Worm (Caenorhabditis elegans): Measurements from ENCODE around the gene R07H5.9.

Gene R07H5.9

DNA sequence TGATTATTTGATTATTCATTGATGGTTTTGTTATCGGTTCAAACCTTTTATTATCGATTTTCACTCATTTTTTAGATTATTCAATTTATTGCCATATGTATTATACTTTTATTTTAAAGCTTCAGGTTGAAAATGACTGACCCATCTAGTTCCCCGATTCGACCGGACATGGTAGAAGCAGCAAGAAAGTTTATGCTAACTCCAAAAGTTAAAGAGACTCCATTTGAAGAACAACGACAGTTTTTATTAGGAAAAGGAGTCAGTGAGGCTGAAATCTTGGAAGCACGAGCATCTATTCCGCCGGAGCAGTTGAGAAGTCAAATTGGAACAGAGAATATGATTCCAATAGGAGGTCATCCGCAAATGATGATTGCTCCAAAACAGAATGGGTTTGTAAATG lies 24.3 kb upstream of the R07H5.9 start, which contains the start of gene prx-14 (continued):
- TF ChIP-seq efl-1 (GFP tag; optimal IDR thresholded peaks at IDR 0.05) (no peak), ztf-26 (tag; optimal IDR thresholded peaks at IDR 0.05) (no peak), aptf-2 (GFP tag; conservative IDR thresholded peaks at IDR 0.05) (no peak), nhr-90 (tag; optimal IDR thresholded peaks at IDR 0.05) (no peak), C06A6.2 (GFP tag; conservative IDR thresholded peaks at IDR 0.05) (no peak), K11D2.4 (GFP tag; IDR thresholded peaks at IDR 0.05) (no peak), chd-7 (tag; optimal IDR thresholded peaks at IDR 0.05) (no peak), dox-1 (GFP tag; IDR thresholded peaks at IDR 0.05) (no peak), gei-17 (GFP tag; optimal IDR thresholded peaks at IDR 0.05) (peak; percentile 2), attf-3 (GFP tag; conservative IDR thresholded peaks at IDR 0.05) (no peak), Y53G8AR.9 (GFP tag; conservative IDR thresholded peaks at IDR 0.05) (peak; percentile 60), repo-1 (tag; optimal IDR thresholded peaks at IDR 0.05) (peak; percentile 52), ekl-4 (GFP tag; IDR thresholded peaks at IDR 0.05) (0 out of 2 replicates have a peak, but pooled peaks have one; percentile 7), somi-1 (GFP tag; optimal IDR thresholded peaks at IDR 0.05) (no peak), madf-8 (GFP tag; conservative IDR thresholded peaks at IDR 0.05) (no peak), B0336.3 (GFP tag; IDR thresholded peaks at IDR 0.05) (peak; percentile 67), C17E4.6 (GFP tag; IDR thresholded peaks at IDR 0.05) (0 out of 2 replicates have a peak, but pooled peaks have one; percentile 42), hsf-1 (GFP tag; IDR thresholded peaks at IDR 0.05) (no peak), attf-5 (GFP tag; optimal IDR thresholded peaks at IDR 0.05) (no peak), Y79H2A.3 (GFP tag; conservative IDR thresholded peaks at IDR 0.05) (no peak), ceh-27 (GFP tag; optimal IDR thresholded peaks at IDR 0.05) (no peak), sea-2 (GFP tag; IDR thresholded peaks at IDR 0.05) (no peak)

- TF ChIP-seq egl-18 (GFP tag; IDR thresholded peaks at IDR 0.05): no peak
- no peak for TF ChIP-seq lin-40 (tag; optimal IDR thresholded peaks at IDR 0.05)
- no peak for TF ChIP-seq cebp-1 (GFP tag; IDR thresholded peaks at IDR 0.05)
- TF ChIP-seq cebp-1 (tag; optimal IDR thresholded peaks at IDR 0.05): peak; percentile 0
- no peak for TF ChIP-seq dox-1 (GFP tag; IDR thresholded peaks at IDR 0.05)
- no peak for TF ChIP-seq ztf-25 (GFP tag; IDR thresholded peaks at IDR 0.05)
- TF ChIP-seq sptf-2 (GFP tag; optimal IDR thresholded peaks at IDR 0.05): no peak
- TF ChIP-seq bed-2 (GFP tag; IDR thresholded peaks at IDR 0.05): no peak
- TF ChIP-seq ztf-18 (tag; optimal IDR thresholded peaks at IDR 0.05): no peak
Observed at ce11 chrIV:11183991-11184390, 23.3 kb upstream of the R07H5.9 start, which contains the start of gene nuaf-3. TSS of gene nuaf-3 (plus strand) at chrIV:11184291.

DNA sequence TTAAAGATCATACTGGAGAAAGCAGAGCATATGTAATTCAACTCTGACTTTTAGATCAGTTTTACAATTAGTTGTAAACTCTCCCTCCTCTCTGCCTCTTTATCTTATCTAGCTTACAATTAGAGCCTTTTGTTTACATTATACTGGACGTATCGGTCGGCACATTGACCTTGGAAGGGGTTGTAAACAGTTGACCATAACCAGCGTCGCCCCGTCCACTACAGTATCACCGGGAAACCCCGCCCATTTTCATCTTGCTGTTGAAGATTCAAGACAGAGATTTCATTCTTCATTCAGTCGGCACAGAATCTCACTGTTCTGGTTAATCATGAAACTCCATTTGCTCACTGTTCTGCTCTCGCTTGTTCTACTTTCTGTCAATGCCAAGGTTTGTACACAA lies 20.6 kb upstream of the R07H5.9 start, which contains the start of gene sdz-27:
Gene sdz-27 (plus strand): TSS at position 301 of the 400 bp plus-strand sequence.
- TF ChIP-seq ccch-3 (GFP tag; optimal IDR thresholded peaks at IDR 0.05) (no peak), D2030.7 (GFP tag; IDR thresholded peaks at IDR 0.05) (no peak), akir-1 (GFP tag; optimal IDR thresholded peaks at IDR 0.05) (no peak), T07F8.4 (tag; optimal IDR thresholded peaks at IDR 0.05) (no peak), somi-1 (GFP tag; optimal IDR thresholded peaks at IDR 0.05) (no peak), ZK185.1 (tag; optimal IDR thresholded peaks at IDR 0.05; ENCODE audit: poor library complexity, severe bottlenecking) (no peak), sea-2 (GFP tag; IDR thresholded peaks at IDR 0.05) (no peak), rec-8 (tag; optimal IDR thresholded peaks at IDR 0.05) (no peak), nhr-90 (tag; optimal IDR thresholded peaks at IDR 0.05) (no peak), F37B4.10 (GFP tag; IDR thresholded peaks at IDR 0.05) (no peak), sptf-2 (GFP tag; optimal IDR thresholded peaks at IDR 0.05) (no peak), Y53G8AR.9 (GFP tag; conservative IDR thresholded peaks at IDR 0.05) (no peak)

Data from whole organism, young adult.